Fruit fly (Drosophila melanogaster): ENCODE results near the gene CG15263.

- TF ChIP-seq CG5204 (GFP tag; optimal IDR thresholded peaks at IDR 0.05) (no peak), cic (GFP tag; optimal IDR thresholded peaks at IDR 0.05) (no peak), Crg-1 (GFP tag; optimal IDR thresholded peaks at IDR 0.05) (no peak), Clk (GFP tag; optimal IDR thresholded peaks at IDR 0.05) (no peak), tj (GFP tag; optimal IDR thresholded peaks at IDR 0.05) (no peak), CG7101 (tag; optimal IDR thresholded peaks at IDR 0.05) (no peak), CG11617 (GFP tag; optimal IDR thresholded peaks at IDR 0.05) (no peak), toe (GFP tag; optimal IDR thresholded peaks at IDR 0.05) (no peak), Hr96 (GFP tag; optimal IDR thresholded peaks at IDR 0.05) (no peak), pad (GFP tag; optimal IDR thresholded peaks at IDR 0.05) (no peak), CG7045 (GFP tag; optimal IDR thresholded peaks at IDR 0.05) (no peak)
Measured at dm6 chr2L:15325555-15326285, 40.9 kb downstream of the CG15263 start.
